Fruit fly (Drosophila melanogaster): ENCODE measurements around the gene CG43861.

The CG43861 gene

dm6 chr2L:19949600-19949999 lies 67.5 kb downstream of the CG43861 start:
- TF ChIP-seq rgr (GFP tag; optimal IDR thresholded peaks at IDR 0.05) = no peak
- peak; percentile 25 for TF ChIP-seq woc (GFP tag; optimal IDR thresholded peaks at IDR 0.05)
- TF ChIP-seq jim (GFP tag; optimal IDR thresholded peaks at IDR 0.05) = no peak
- no peak for TF ChIP-seq Jra (GFP tag; optimal IDR thresholded peaks at IDR 0.05)
- TF ChIP-seq tai (GFP tag; optimal IDR thresholded peaks at IDR 0.05) = no peak
- peak; percentile 11 for TF ChIP-seq fru (GFP tag; optimal IDR thresholded peaks at IDR 0.05)

- TF ChIP-seq usp (GFP tag; optimal IDR thresholded peaks at IDR 0.05) (no peak), GATAd (GFP tag; optimal IDR thresholded peaks at IDR 0.05) (no peak), Jra (GFP tag; optimal IDR thresholded peaks at IDR 0.05) (no peak), lola (GFP tag; optimal IDR thresholded peaks at IDR 0.05) (no peak), Vsx2 (GFP tag; optimal IDR thresholded peaks at IDR 0.05; ENCODE audit: partially characterized antibody) (no peak), Mio (GFP tag; optimal IDR thresholded peaks at IDR 0.05) (no peak), dmrt93B (GFP tag; optimal IDR thresholded peaks at IDR 0.05) (no peak), Hr83 (GFP tag; optimal IDR thresholded peaks at IDR 0.05; ENCODE audit: poor library complexity, severe bottlenecking) (no peak), HLH106 (tag; optimal IDR thresholded peaks at IDR 0.05) (no peak)
Observed at dm6 chr2L:19947992-19948524, 69.0 kb downstream of the CG43861 start.

dm6 chr2L:19944309-19945172 lies 72.5 kb downstream of the CG43861 start:
- TF ChIP-seq Hr83 (GFP tag; optimal IDR thresholded peaks at IDR 0.05; ENCODE audit: poor library complexity, severe bottlenecking) (no peak), ey (GFP tag; optimal IDR thresholded peaks at IDR 0.05) (no peak)

dm6 chr2L:19943112-19943511 lies 74.0 kb downstream of the CG43861 start:
- TF ChIP-seq jim (GFP tag; optimal IDR thresholded peaks at IDR 0.05) (no peak), tai (GFP tag; optimal IDR thresholded peaks at IDR 0.05) (no peak), rgr (GFP tag; optimal IDR thresholded peaks at IDR 0.05) (no peak), dsf (GFP tag; optimal IDR thresholded peaks at IDR 0.05; ENCODE audit: borderline replicate concordance) (no peak), Vsx2 (GFP tag; optimal IDR thresholded peaks at IDR 0.05; ENCODE audit: partially characterized antibody) (no peak), Rel (GFP tag; optimal IDR thresholded peaks at IDR 0.05) (no peak), Rel (tag; optimal IDR thresholded peaks at IDR 0.05) (no peak), Mio (GFP tag; optimal IDR thresholded peaks at IDR 0.05) (no peak), Dif (GFP tag; optimal IDR thresholded peaks at IDR 0.05; ENCODE audit: partially characterized antibody) (no peak), Myc (optimal IDR thresholded peaks at IDR 0.05) (no peak)

- TF ChIP-seq Dfd (GFP tag; optimal IDR thresholded peaks at IDR 0.05) (no peak), OdsH (GFP tag; optimal IDR thresholded peaks at IDR 0.05) (no peak), Hr78 (GFP tag; optimal IDR thresholded peaks at IDR 0.05) (no peak), Vsx2 (GFP tag; optimal IDR thresholded peaks at IDR 0.05; ENCODE audit: partially characterized antibody) (no peak)
Observed at dm6 chr2L:19942510-19942909, 74.6 kb downstream of the CG43861 start.

- TF ChIP-seq lola (GFP tag; optimal IDR thresholded peaks at IDR 0.05) (no peak), Hnf4 (GFP tag; optimal IDR thresholded peaks at IDR 0.05) (peak; percentile 82), Hr78 (GFP tag; optimal IDR thresholded peaks at IDR 0.05) (no peak), dmrt93B (GFP tag; optimal IDR thresholded peaks at IDR 0.05) (peak; percentile 51), brk (GFP tag; optimal IDR thresholded peaks at IDR 0.05) (peak; percentile 60), fru (GFP tag; optimal IDR thresholded peaks at IDR 0.05) (peak; percentile 87), rgr (GFP tag; optimal IDR thresholded peaks at IDR 0.05) (peak; percentile 77), ey (GFP tag; optimal IDR thresholded peaks at IDR 0.05) (peak; percentile 81), woc (GFP tag; optimal IDR thresholded peaks at IDR 0.05) (peak; percentile 22), psq (GFP tag; optimal IDR thresholded peaks at IDR 0.05) (peak; percentile 62), pan (optimal IDR thresholded peaks at IDR 0.05) (no peak), h (GFP tag; optimal IDR thresholded peaks at IDR 0.05) (peak; percentile 43), dsf (GFP tag; optimal IDR thresholded peaks at IDR 0.05; ENCODE audit: borderline replicate concordance) (no peak), jim (GFP tag; optimal IDR thresholded peaks at IDR 0.05) (no peak), Dif (GFP tag; optimal IDR thresholded peaks at IDR 0.05; ENCODE audit: partially characterized antibody) (no peak), Dfd (GFP tag; optimal IDR thresholded peaks at IDR 0.05) (no peak), OdsH (GFP tag; optimal IDR thresholded peaks at IDR 0.05) (peak; percentile 82), br (GFP tag; optimal IDR thresholded peaks at IDR 0.05) (peak; percentile 82), Rel (GFP tag; optimal IDR thresholded peaks at IDR 0.05) (no peak), Rel (tag; optimal IDR thresholded peaks at IDR 0.05) (peak; percentile 10), Vsx2 (GFP tag; optimal IDR thresholded peaks at IDR 0.05; ENCODE audit: partially characterized antibody) (no peak), Hr83 (GFP tag; optimal IDR thresholded peaks at IDR 0.05; ENCODE audit: poor library complexity, severe bottlenecking) (no peak), CrebA (GFP tag; optimal IDR thresholded peaks at IDR 0.05; ENCODE audit: borderline replicate concordance) (no peak), CG9705 (GFP tag; optimal IDR thresholded peaks at IDR 0.05) (no peak), Myc (optimal IDR thresholded peaks at IDR 0.05) (no peak), usp (GFP tag; optimal IDR thresholded peaks at IDR 0.05) (no peak), Jra (GFP tag; optimal IDR thresholded peaks at IDR 0.05) (peak; percentile 14), N (GFP tag; optimal IDR thresholded peaks at IDR 0.05) (no peak), Mio (GFP tag; optimal IDR thresholded peaks at IDR 0.05) (no peak), sage (GFP tag; optimal IDR thresholded peaks at IDR 0.05) (no peak), dl (GFP tag; optimal IDR thresholded peaks at IDR 0.05; ENCODE audit: insufficient read depth in 1 of 2, partially characterized antibody in 2 of 2) (no peak)
Observed at dm6 chr2L:19941352-19941851, 75.7 kb downstream of the CG43861 start.
